Fruit fly (Drosophila melanogaster): ENCODE results near the gene CG6511.

CG6511 gene

DNA sequence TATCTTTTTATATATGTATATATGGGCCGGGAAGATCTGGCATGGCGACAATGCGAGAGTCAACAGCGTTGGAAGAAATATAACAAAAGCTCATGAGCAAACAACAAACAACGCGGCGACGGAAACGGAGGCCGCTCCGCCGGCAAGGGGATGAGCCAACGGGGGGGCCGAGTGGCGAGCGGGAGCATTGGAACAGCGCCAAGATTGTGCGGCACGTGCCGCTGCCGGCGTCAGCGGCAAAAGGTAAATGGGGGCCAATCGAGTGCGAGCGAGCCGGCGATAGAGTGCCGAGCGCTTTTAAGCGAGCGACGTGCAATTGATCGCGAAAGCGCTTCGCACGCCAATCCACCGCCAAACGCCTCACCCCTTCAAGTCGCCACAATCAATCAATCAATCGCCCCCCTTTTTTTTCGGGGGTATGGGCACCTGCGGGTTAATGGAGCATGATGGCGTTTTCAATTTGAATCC lies 24.6 kb upstream of the CG6511 start (continued):
- peak; percentile 99 for TF ChIP-seq Hr83 (GFP tag; optimal IDR thresholded peaks at IDR 0.05; ENCODE audit: poor library complexity, severe bottlenecking)
- TF ChIP-seq sv (GFP tag; optimal IDR thresholded peaks at IDR 0.05), result no peak
- peak; percentile 58 for TF ChIP-seq sage (GFP tag; optimal IDR thresholded peaks at IDR 0.05)
- no peak for TF ChIP-seq Hr78 (GFP tag; optimal IDR thresholded peaks at IDR 0.05)
- peak; percentile 65 for TF ChIP-seq br (GFP tag; optimal IDR thresholded peaks at IDR 0.05)
- TF ChIP-seq Sp1 (GFP tag; optimal IDR thresholded peaks at IDR 0.05), result peak; percentile 50
- peak; percentile 48 for TF ChIP-seq HLH106 (tag; optimal IDR thresholded peaks at IDR 0.05)
- TF ChIP-seq Dfd (GFP tag; optimal IDR thresholded peaks at IDR 0.05), result no peak
- no peak for TF ChIP-seq Mio (GFP tag; optimal IDR thresholded peaks at IDR 0.05)

DNA sequence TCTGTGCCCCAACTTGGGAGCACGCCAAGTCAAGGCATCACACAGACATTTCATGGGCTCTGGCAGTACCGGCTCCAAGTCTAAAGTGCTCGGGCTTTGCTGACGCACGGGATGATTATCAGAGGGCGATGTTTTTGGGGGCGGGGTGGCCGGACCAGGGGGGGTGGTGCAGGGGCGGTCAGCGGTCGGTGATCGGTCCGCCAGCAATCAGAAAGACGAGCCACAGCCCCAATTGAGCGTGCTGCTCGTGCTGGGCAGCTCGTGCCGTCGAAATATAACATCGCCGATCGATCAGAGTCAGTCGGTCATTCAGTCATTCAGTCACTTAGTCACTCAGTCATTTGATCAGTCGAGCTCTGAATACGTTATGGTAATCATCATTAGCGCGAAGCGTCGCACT lies 23.3 kb upstream of the CG6511 start:
- no peak for TF ChIP-seq jim (GFP tag; optimal IDR thresholded peaks at IDR 0.05)
- no peak for TF ChIP-seq Hnf4 (GFP tag; optimal IDR thresholded peaks at IDR 0.05)
- no peak for TF ChIP-seq Hr83 (GFP tag; optimal IDR thresholded peaks at IDR 0.05; ENCODE audit: poor library complexity, severe bottlenecking)
- no peak for TF ChIP-seq Dif (GFP tag; optimal IDR thresholded peaks at IDR 0.05; ENCODE audit: partially characterized antibody)
- TF ChIP-seq Vsx2 (GFP tag; optimal IDR thresholded peaks at IDR 0.05; ENCODE audit: partially characterized antibody), result no peak
- no peak for TF ChIP-seq CG32264 (GFP tag; optimal IDR thresholded peaks at IDR 0.05)
- no peak for TF ChIP-seq Sp1 (GFP tag; optimal IDR thresholded peaks at IDR 0.05)
- TF ChIP-seq Myc (optimal IDR thresholded peaks at IDR 0.05), result no peak
- no peak for TF ChIP-seq foxo (GFP tag; optimal IDR thresholded peaks at IDR 0.05)
- TF ChIP-seq Dfd (GFP tag; optimal IDR thresholded peaks at IDR 0.05), result peak; percentile 98
- TF ChIP-seq GATAd (GFP tag; optimal IDR thresholded peaks at IDR 0.05), result no peak
- no peak for TF ChIP-seq sage (GFP tag; optimal IDR thresholded peaks at IDR 0.05)
- TF ChIP-seq HLH106 (tag; optimal IDR thresholded peaks at IDR 0.05), result peak; percentile 4
- no peak for TF ChIP-seq Rel (GFP tag; optimal IDR thresholded peaks at IDR 0.05)
- TF ChIP-seq Rel (tag; optimal IDR thresholded peaks at IDR 0.05), result peak; percentile 64
- TF ChIP-seq Abd-B (GFP tag; optimal IDR thresholded peaks at IDR 0.05), result no peak
- no peak for TF ChIP-seq CG9705 (GFP tag; optimal IDR thresholded peaks at IDR 0.05)
- TF ChIP-seq Hr78 (GFP tag; optimal IDR thresholded peaks at IDR 0.05), result no peak
- TF ChIP-seq dsf (GFP tag; optimal IDR thresholded peaks at IDR 0.05; ENCODE audit: borderline replicate concordance), result no peak
- no peak for TF ChIP-seq psq (GFP tag; optimal IDR thresholded peaks at IDR 0.05)
- TF ChIP-seq h (GFP tag; optimal IDR thresholded peaks at IDR 0.05), result no peak
- no peak for TF ChIP-seq OdsH (GFP tag; optimal IDR thresholded peaks at IDR 0.05)

DNA sequence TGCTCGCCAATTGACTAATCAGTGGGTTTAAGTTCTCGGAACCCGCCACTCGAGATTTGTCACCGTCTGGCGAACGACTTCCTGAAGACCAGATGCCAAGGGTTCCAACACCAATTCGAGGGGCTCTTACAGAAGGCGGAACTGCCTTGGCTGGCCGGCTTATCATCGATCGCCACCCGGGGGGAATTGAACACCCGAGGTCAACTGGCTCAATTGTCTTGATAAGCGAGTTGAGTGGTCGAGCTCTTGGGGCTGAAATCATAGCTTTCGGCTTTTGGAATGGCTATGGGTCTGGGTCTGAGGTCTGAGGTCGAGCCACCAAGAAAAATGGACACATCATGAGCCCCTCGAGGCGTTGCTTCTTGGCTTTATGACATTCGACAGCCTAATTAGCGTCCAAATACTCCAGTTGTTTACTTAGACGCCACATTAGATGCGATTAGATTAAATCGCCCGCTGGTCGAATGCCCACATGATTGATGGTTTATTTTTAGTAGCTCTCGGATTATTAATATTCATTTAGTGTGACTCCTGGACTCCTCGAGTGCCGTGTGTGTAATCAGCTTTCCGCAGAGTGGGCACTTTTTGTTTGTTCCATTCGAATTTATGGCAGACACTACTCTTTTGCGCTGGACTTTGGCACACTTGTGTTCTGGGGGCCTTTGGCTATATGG lies 22.5 kb upstream of the CG6511 start:
- TF ChIP-seq Rel (GFP tag; optimal IDR thresholded peaks at IDR 0.05) (no peak), Rel (tag; optimal IDR thresholded peaks at IDR 0.05) (peak; percentile 28), N (GFP tag; optimal IDR thresholded peaks at IDR 0.05) (no peak), lola (GFP tag; optimal IDR thresholded peaks at IDR 0.05) (no peak), Hnf4 (GFP tag; optimal IDR thresholded peaks at IDR 0.05) (peak; percentile 46), Vsx2 (GFP tag; optimal IDR thresholded peaks at IDR 0.05; ENCODE audit: partially characterized antibody) (peak; percentile 21)

DNA sequence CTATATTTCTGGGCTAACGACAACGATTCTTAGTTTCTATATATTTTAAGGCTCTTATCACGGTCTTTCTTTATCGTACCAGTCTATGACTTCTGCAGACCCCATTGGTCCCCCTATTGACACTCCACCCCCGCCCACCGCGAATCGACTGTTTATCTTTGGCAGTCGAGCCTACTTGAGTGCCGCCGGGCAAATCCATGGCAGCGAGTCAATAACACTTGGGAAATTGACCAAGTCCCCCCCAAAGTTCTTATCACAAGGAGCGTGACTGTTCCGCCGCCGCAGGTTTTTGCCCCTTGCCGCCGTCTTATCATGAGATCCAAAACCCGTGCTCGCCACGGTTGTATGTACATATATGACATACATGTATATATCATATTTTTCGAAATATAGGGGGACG lies 21.5 kb upstream of the CG6511 start:
- TF ChIP-seq Dif (GFP tag; optimal IDR thresholded peaks at IDR 0.05; ENCODE audit: partially characterized antibody) (no peak), Dfd (GFP tag; optimal IDR thresholded peaks at IDR 0.05) (no peak), Vsx2 (GFP tag; optimal IDR thresholded peaks at IDR 0.05; ENCODE audit: partially characterized antibody) (no peak), ey (GFP tag; optimal IDR thresholded peaks at IDR 0.05) (no peak), OdsH (GFP tag; optimal IDR thresholded peaks at IDR 0.05) (no peak), Hr83 (GFP tag; optimal IDR thresholded peaks at IDR 0.05; ENCODE audit: poor library complexity, severe bottlenecking) (peak; percentile 75), Sp1 (GFP tag; optimal IDR thresholded peaks at IDR 0.05) (no peak), tai (GFP tag; optimal IDR thresholded peaks at IDR 0.05) (peak; percentile 64), CrebA (GFP tag; optimal IDR thresholded peaks at IDR 0.05; ENCODE audit: borderline replicate concordance) (peak; percentile 14), N (GFP tag; optimal IDR thresholded peaks at IDR 0.05) (no peak), h (GFP tag; optimal IDR thresholded peaks at IDR 0.05) (peak; percentile 94), br (GFP tag; optimal IDR thresholded peaks at IDR 0.05) (peak; percentile 35), HLH106 (tag; optimal IDR thresholded peaks at IDR 0.05) (peak; percentile 26), Myc (optimal IDR thresholded peaks at IDR 0.05) (no peak), Rel (GFP tag; optimal IDR thresholded peaks at IDR 0.05) (no peak), Rel (tag; optimal IDR thresholded peaks at IDR 0.05) (peak; percentile 83), rgr (GFP tag; optimal IDR thresholded peaks at IDR 0.05) (no peak), Hnf4 (GFP tag; optimal IDR thresholded peaks at IDR 0.05) (no peak), sv (GFP tag; optimal IDR thresholded peaks at IDR 0.05) (no peak), CG9705 (GFP tag; optimal IDR thresholded peaks at IDR 0.05) (no peak), jim (GFP tag; optimal IDR thresholded peaks at IDR 0.05) (no peak), foxo (GFP tag; optimal IDR thresholded peaks at IDR 0.05) (peak in 1 of 2 experiments; percentile 24), brk (GFP tag; optimal IDR thresholded peaks at IDR 0.05) (no peak), Hr78 (GFP tag; optimal IDR thresholded peaks at IDR 0.05) (no peak), Jra (GFP tag; optimal IDR thresholded peaks at IDR 0.05) (peak; percentile 27)
